Worm (Caenorhabditis elegans) whole organism, L4 larva: Measurements from ENCODE around the gene C13C4.7.
A peak's percentile ranks its signal among the peaks of the same experiment; 100 is the strongest.

ENCODE experiments used
- F37D6.2 ChIP-seq: sonication (generic microtip); optimal IDR thresholded peaks from 2 replicates; lab custom pipeline; 2016; ENCODE audit warnings: mild to moderate bottlenecking, missing genetic modification characterization, missing compliant biosample characterization
- R02D3.7 ChIP-seq: fragments of 150-350 bp; sonication (generic microtip); optimal IDR thresholded peaks from 3 replicates; lab custom pipeline; 2014; ENCODE audit warnings: missing biosample characterization, missing genetic modification characterization
- Y105C5A.15 ChIP-seq: fragments of 200-800 bp; sonication (Bioruptor generic); IDR thresholded peaks from 2 replicates; pipeline ENCODE4 v1.3.6; 2022; ENCODE audit warnings: missing genetic modification characterization, missing compliant biosample characterization
- Y5F2A.4 ChIP-seq: fragments of 200-800 bp; sonication (Bioruptor generic); optimal IDR thresholded peaks from 2 replicates; lab custom pipeline; 2018; ENCODE audit warnings: mild to moderate bottlenecking, missing genetic modification characterization, missing compliant biosample characterization
- Y75B8A.6 ChIP-seq: fragments of 200-800 bp; sonication (Bioruptor generic); IDR thresholded peaks from 2 replicates; pipeline ENCODE4 v1.3.6; 2022; ENCODE audit warnings: missing genetic modification reagents, missing genetic modification characterization, missing compliant biosample characterization
- ZK546.5 ChIP-seq, 2 experiments: sonication (generic microtip); optimal IDR thresholded peaks; 2 replicates each; lab custom pipeline; 2017; ENCODE audit warnings: missing biosample characterization in 2 of 2, missing genetic modification characterization in 2 of 2
- ceh-20 ChIP-seq: fragments of 200-800 bp; sonication (Bioruptor generic); IDR thresholded peaks from 2 replicates; pipeline ENCODE4 v1.3.6; 2022; ENCODE audit warnings: missing genetic modification reagents, missing genetic modification characterization, missing compliant biosample characterization
- ceh-28 ChIP-seq: fragments of 150-350 bp; optimal IDR thresholded peaks from 2 replicates; lab custom pipeline; 2014; ENCODE audit warnings: missing biosample characterization, missing genetic modification reagents, missing genetic modification characterization
- ceh-62 ChIP-seq: sonication (generic microtip); optimal IDR thresholded peaks from 2 replicates; lab custom pipeline; 2017; ENCODE audit warnings: missing biosample characterization, missing genetic modification characterization
- ceh-82 ChIP-seq: sonication (generic microtip); optimal IDR thresholded peaks from 2 replicates; lab custom pipeline; 2017; ENCODE audit warnings: missing biosample characterization, missing genetic modification characterization
- cey-2 ChIP-seq: sonication (generic microtip); optimal IDR thresholded peaks from 3 replicates; lab custom pipeline; 2017; ENCODE audit warnings: missing genetic modification characterization, mild to moderate bottlenecking, missing compliant biosample characterization, antibody characterized with exemption, borderline replicate concordance; ENCODE audit not compliant: insufficient read depth
- daf-12 ChIP-seq: fragments of 150-350 bp; optimal IDR thresholded peaks from 2 replicates; lab custom pipeline; 2014; ENCODE audit warnings: missing biosample characterization, missing genetic modification reagents, missing genetic modification characterization
- daf-19 ChIP-seq: fragments of 200-800 bp; sonication (Bioruptor generic); conservative IDR thresholded peaks from 2 replicates; pipeline ENCODE4 v1.3.6; 2022; ENCODE audit warnings: missing genetic modification characterization, missing compliant biosample characterization
- dmd-6 ChIP-seq: fragments of 200-800 bp; sonication (Bioruptor generic); IDR thresholded peaks from 2 replicates; pipeline ENCODE4 v1.3.6; 2022; ENCODE audit warnings: missing genetic modification reagents, missing genetic modification characterization, missing compliant biosample characterization
- duxl-1 ChIP-seq: sonication (generic microtip); optimal IDR thresholded peaks from 2 replicates; lab custom pipeline; 2016; ENCODE audit warnings: mild to moderate bottlenecking, missing genetic modification characterization, moderate library complexity, missing compliant biosample characterization; ENCODE audit not compliant: poor library complexity
- dve-1 ChIP-seq: sonication (generic microtip); optimal IDR thresholded peaks from 2 replicates; lab custom pipeline; 2017; ENCODE audit warnings: antibody characterized with exemption, mild to moderate bottlenecking, missing genetic modification characterization, missing compliant biosample characterization; ENCODE audit not compliant: insufficient read depth
- egl-27 ChIP-seq: sonication (generic microtip); optimal IDR thresholded peaks from 3 replicates; lab custom pipeline; 2017; ENCODE audit warnings: missing biosample characterization, missing genetic modification reagents, missing genetic modification characterization
- gei-8 ChIP-seq: fragments of 200-800 bp; sonication (Bioruptor generic); optimal IDR thresholded peaks from 2 replicates; lab custom pipeline; 2018; ENCODE audit warnings: mild to moderate bottlenecking, missing genetic modification characterization, missing compliant biosample characterization
- hlh-30 ChIP-seq: sonication (generic microtip); optimal IDR thresholded peaks from 2 replicates; lab custom pipeline; 2017; ENCODE audit warnings: antibody characterized with exemption, mild to moderate bottlenecking, missing genetic modification characterization, missing compliant biosample characterization; ENCODE audit not compliant: insufficient read depth
- jun-1 ChIP-seq: fragments of 150-350 bp; optimal IDR thresholded peaks from 2 replicates; lab custom pipeline; 2014; ENCODE audit warnings: missing biosample characterization, missing genetic modification reagents, missing genetic modification characterization
- lin-13 ChIP-seq: fragments of 150-350 bp; optimal IDR thresholded peaks from 2 replicates; lab custom pipeline; 2014; ENCODE audit warnings: missing biosample characterization, missing genetic modification reagents, missing genetic modification characterization
- lir-3 ChIP-seq: sonication (generic microtip); optimal IDR thresholded peaks from 2 replicates; lab custom pipeline; 2016; ENCODE audit warnings: mild to moderate bottlenecking, missing genetic modification characterization, missing compliant biosample characterization
- madf-5 ChIP-seq, 2 experiments: fragments of 200-800 bp; sonication (Bioruptor generic); IDR thresholded peaks; 2 replicates each; pipeline ENCODE4 v1.3.6; 2022; ENCODE audit warnings: missing compliant biosample characterization in 2 of 2, missing genetic modification characterization in 2 of 2
- mes-2 ChIP-seq: sonication (generic microtip); optimal IDR thresholded peaks from 2 replicates; lab custom pipeline; 2016; ENCODE audit warnings: missing genotype, mild to moderate bottlenecking, missing genetic modification characterization, missing compliant biosample characterization; ENCODE audit not compliant: poor library complexity, severe bottlenecking
- mxl-3 ChIP-seq: fragments of 200-800 bp; sonication (Bioruptor generic); optimal IDR thresholded peaks from 2 replicates; lab custom pipeline; 2018; ENCODE audit warnings: mild to moderate bottlenecking, missing genetic modification characterization, missing compliant biosample characterization
- nhr-111 ChIP-seq: fragments of 200-800 bp; sonication (Bioruptor generic); optimal IDR thresholded peaks from 2 replicates; lab custom pipeline; 2018; ENCODE audit warnings: mild to moderate bottlenecking, missing genetic modification characterization, missing compliant biosample characterization
- nhr-28 ChIP-seq: fragments of 150-350 bp; optimal IDR thresholded peaks from 2 replicates; lab custom pipeline; 2014; ENCODE audit warnings: missing biosample characterization, missing genetic modification characterization
- nhr-41 ChIP-seq: fragments of 200-800 bp; sonication (Bioruptor generic); IDR thresholded peaks from 2 replicates; pipeline ENCODE4 v1.3.6; 2022; ENCODE audit warnings: missing genetic modification reagents, missing genetic modification characterization, missing compliant biosample characterization
- nhr-48 ChIP-seq: sonication (generic microtip); optimal IDR thresholded peaks from 2 replicates; lab custom pipeline; 2016; ENCODE audit warnings: mild to moderate bottlenecking, missing genetic modification characterization, missing compliant biosample characterization
- nhr-6 ChIP-seq: fragments of 150-350 bp; optimal IDR thresholded peaks from 2 replicates; lab custom pipeline; 2014; ENCODE audit warnings: missing biosample characterization, missing genetic modification characterization
- nhr-76 ChIP-seq: fragments of 150-350 bp; optimal IDR thresholded peaks from 2 replicates; lab custom pipeline; 2014; ENCODE audit warnings: missing biosample characterization, missing genetic modification characterization
- nhr-77 ChIP-seq: fragments of 150-350 bp; optimal IDR thresholded peaks from 2 replicates; lab custom pipeline; 2014; ENCODE audit warnings: missing biosample characterization, missing genetic modification characterization
- pha-4 ChIP-seq, 2 experiments: fragments of 150-350 bp in 1 of 2; fragments of 200-800 bp in 1 of 2; sonication (Bioruptor generic) in 1 of 2; IDR thresholded peaks in 1 of 2; optimal IDR thresholded peaks in 1 of 2; 2 replicates each; pipeline versions ENCODE4 v1.3.6 to Lab custom; 2014 to 2022; ENCODE audit warnings: missing genetic modification characterization in 2 of 2, missing genetic modification reagents in 2 of 2, missing biosample characterization in 1 of 2, missing compliant biosample characterization in 1 of 2
- unc-39 ChIP-seq: sonication (generic microtip); optimal IDR thresholded peaks from 2 replicates; lab custom pipeline; 2017; ENCODE audit warnings: missing biosample characterization, missing genetic modification characterization
- vab-7 ChIP-seq: fragments of 200-800 bp; sonication (Bioruptor generic); IDR thresholded peaks from 2 replicates; pipeline ENCODE4 v1.3.6; 2022; ENCODE audit warnings: missing genetic modification reagents, missing genetic modification characterization, missing compliant biosample characterization

The C13C4.7 gene

DNA sequence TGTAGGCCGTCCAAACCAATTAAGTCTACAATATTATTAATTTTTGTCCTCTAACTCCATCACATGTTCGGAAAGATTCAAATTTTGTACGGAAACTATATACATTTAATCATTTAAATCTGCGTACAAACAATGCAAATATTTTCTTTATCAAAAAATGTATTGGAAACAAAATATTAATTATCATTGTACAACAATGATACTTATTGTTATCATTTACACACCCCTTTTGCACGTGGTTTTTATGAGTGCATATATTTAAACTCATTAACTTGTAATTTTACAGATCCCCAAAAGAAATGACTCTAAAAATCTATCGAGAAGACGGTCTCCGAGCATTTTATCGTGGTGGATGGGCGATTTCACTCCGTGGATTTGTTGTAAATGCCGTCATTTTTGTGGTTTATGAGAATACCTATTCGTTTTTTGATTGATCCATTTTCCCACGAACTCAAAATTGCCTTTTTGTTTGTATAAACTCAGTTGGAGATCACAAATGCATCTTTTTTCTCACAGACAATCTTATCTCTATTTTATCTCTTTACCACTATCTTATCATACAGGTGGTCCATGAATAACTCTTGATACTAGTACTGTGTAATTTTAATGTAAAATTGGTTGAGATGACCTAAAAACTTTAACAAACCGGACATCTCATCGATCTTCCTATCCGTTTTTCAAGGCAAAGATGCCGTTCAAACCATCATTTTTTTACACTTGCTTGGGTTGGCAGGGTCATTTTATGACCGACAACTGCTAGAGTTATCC lies 34.2 kb downstream of the C13C4.7 start:
- TF ChIP-seq jun-1 (tag; lab: Kevin White, UChicago) = no peak
- TF ChIP-seq ceh-20 = no peak
- no peak for TF ChIP-seq nhr-48 (tag; lab: Kevin White, UChicago)
- TF ChIP-seq madf-5 (GFP tag; IDR thresholded peaks at IDR 0.05; lab: Robert Waterston, UW) = no peak
- TF ChIP-seq duxl-1 = no peak
- TF ChIP-seq nhr-6 = no peak
- TF ChIP-seq ZK546.5 (tag; optimal IDR thresholded peaks at IDR 0.05; lab: Kevin White, UChicago) = no peak
- TF ChIP-seq gei-8 = no peak
- no peak for TF ChIP-seq pha-4 (GFP tag; IDR thresholded peaks at IDR 0.05; lab: Robert Waterston, UW)
- no peak for TF ChIP-seq pha-4 (tag; optimal IDR thresholded peaks at IDR 0.05; lab: Kevin White, UChicago)
- no peak for TF ChIP-seq Y5F2A.4
- no peak for TF ChIP-seq ceh-28 (tag; lab: Kevin White, UChicago)
- no peak for TF ChIP-seq ceh-82
- TF ChIP-seq mes-2 = no peak

DNA sequence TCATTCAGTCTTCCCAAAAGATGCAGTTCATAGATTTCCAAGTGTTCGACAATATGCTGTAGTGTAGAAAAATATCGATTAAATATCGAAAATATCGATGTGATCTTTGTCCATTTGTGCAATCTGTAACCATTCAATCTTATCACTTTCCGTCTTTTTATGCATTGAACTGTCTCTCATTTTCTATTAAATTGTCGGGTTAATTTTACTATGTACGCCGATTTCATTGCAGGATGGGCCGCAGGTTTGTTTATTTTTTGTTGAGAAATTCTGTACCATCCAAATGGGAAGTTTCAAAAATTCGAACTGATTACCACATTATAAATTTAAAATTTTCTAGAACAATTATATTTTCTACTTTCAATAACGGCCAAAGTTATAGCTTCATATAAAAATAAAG lies 36.1 kb downstream of the C13C4.7 start, which contains the start of gene R07B7.8:
Gene R07B7.8 (minus strand): TSS at position 101 of the 400 bp plus-strand sequence.
- TF ChIP-seq R02D3.7 (no peak), lin-13 (GFP tag; lab: Kevin White, UChicago) (no peak), unc-39 (tag; lab: Kevin White, UChicago) (no peak), ceh-62 (tag; lab: Kevin White, UChicago) (no peak), ceh-28 (tag; lab: Kevin White, UChicago) (no peak), dmd-6 (GFP tag; lab: Robert Waterston, UW) (peak; percentile 25; the same call in 1 of the 2 replicates), daf-12 (tag; lab: Kevin White, UChicago) (no peak)

DNA sequence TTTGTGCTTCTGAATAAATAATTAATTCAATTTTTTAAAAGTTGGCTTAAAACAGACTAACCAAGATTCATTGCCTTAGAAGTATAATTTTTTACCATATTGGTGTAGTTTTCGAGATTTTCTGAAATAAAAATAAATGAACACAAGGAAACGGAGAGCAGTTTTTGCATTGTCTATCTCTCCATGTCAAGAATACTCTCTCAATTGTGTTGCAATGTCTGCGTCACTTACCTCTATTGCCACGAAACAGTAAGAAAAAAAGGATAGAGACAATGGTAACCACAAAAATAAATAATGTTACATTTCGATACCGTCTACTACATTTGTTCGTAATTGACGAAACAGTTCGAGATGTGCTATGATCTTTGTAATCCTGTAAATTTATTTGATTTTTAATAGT lies 37.3 kb downstream of the C13C4.7 start, which contains the start of gene R07B7.10:
Gene R07B7.10 (plus strand): TSS at position 285 of the 400 bp plus-strand sequence.
- TF ChIP-seq nhr-41 (GFP tag; lab: Robert Waterston, UW) (no peak), cey-2 (tag; lab: Kevin White, UChicago) (no peak), hlh-30 (tag; lab: Kevin White, UChicago) (no peak), dve-1 (tag; lab: Kevin White, UChicago) (peak; percentile 14), Y75B8A.6 (GFP tag; lab: Robert Waterston, UW) (no peak), duxl-1 (no peak), nhr-28 (tag; lab: Kevin White, UChicago) (peak; percentile 18)
- TF ChIP-seq, all 104 proteins: peak for 2

DNA sequence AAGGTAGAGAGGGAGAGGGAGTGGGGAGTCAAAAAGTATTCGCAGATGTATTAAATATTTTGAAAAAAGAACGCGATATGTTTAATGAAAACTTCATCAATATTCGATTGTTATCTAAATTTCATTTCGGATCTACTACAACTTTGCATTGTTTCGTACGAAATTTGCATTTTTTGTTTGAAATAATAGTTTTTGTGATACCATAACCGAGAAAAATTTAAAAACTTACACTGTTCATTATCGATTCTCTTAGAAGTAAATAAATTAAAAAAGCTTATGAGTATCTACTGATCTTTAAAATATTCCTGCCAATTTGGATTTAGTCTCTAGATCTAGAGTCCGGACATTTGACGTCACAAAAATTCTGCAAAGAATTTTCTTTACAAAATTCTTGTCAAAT lies 40.0 kb downstream of the C13C4.7 start, which contains the start of gene R07B7.9:
Gene R07B7.9 (minus strand): TSS at position 101 of the 400 bp plus-strand sequence.
- no peak for TF ChIP-seq daf-19 (GFP tag; lab: Robert Waterston, UW)
- no peak for TF ChIP-seq egl-27 (tag; lab: Kevin White, UChicago)
- no peak for TF ChIP-seq lir-3 (tag; lab: Kevin White, UChicago)
- TF ChIP-seq nhr-77 (tag; lab: Kevin White, UChicago) = no peak
- no peak for TF ChIP-seq nhr-76 (tag; lab: Kevin White, UChicago)
- no peak for TF ChIP-seq vab-7 (GFP tag; lab: Robert Waterston, UW)
- no peak for TF ChIP-seq nhr-48 (tag; lab: Kevin White, UChicago)
- no peak for TF ChIP-seq mxl-3 (GFP tag; lab: Kevin White, UChicago)
- no peak for TF ChIP-seq Y105C5A.15 (GFP tag; lab: Robert Waterston, UW)
- no peak for TF ChIP-seq F37D6.2
- no peak for TF ChIP-seq nhr-111 (GFP tag; lab: Kevin White, UChicago)
